Worm (Caenorhabditis elegans): ENCODE results near the gene F54C9.3.

The F54C9.3 gene

ce11 chrII:8569038-8569977, 2.7 kb upstream of the F54C9.3 start, which contains the start of the genes col-38 and rpl-5 (continued):
- TF ChIP-seq elt-2 (tag; optimal IDR thresholded peaks at IDR 0.05), result peak; percentile 72

ce11 chrII:8568234-8568969, 1.7 kb upstream of the F54C9.3 start:
- no peak for TF ChIP-seq nhr-28 (tag; optimal IDR thresholded peaks at IDR 0.05)
- TF ChIP-seq ZK546.5 (tag; optimal IDR thresholded peaks at IDR 0.05), result no peak
- no peak for TF ChIP-seq nhr-25 (tag; optimal IDR thresholded peaks at IDR 0.05)
- no peak for TF ChIP-seq nhr-23 (tag; optimal IDR thresholded peaks at IDR 0.05)
- TF ChIP-seq nfya-1 (tag; optimal IDR thresholded peaks at IDR 0.05; ENCODE audit: insufficient read depth), result no peak
- no peak for TF ChIP-seq hmg-11 (tag; optimal IDR thresholded peaks at IDR 0.05)
- no peak for TF ChIP-seq nhr-76 (tag; optimal IDR thresholded peaks at IDR 0.05)
- TF ChIP-seq jun-1 (tag; optimal IDR thresholded peaks at IDR 0.05), result no peak
- TF ChIP-seq lsy-12 (tag; optimal IDR thresholded peaks at IDR 0.05), result no peak
- TF ChIP-seq ama-1 (optimal IDR thresholded peaks at IDR 0.05), result no peak
- TF ChIP-seq nhr-237 (tag; optimal IDR thresholded peaks at IDR 0.05), result no peak
- TF ChIP-seq ceh-82 (tag; optimal IDR thresholded peaks at IDR 0.05), result no peak
- no peak for TF ChIP-seq ceh-28 (tag; optimal IDR thresholded peaks at IDR 0.05)
- TF ChIP-seq ceh-16 (tag; optimal IDR thresholded peaks at IDR 0.05), result no peak
- no peak for TF ChIP-seq lin-39 (tag; optimal IDR thresholded peaks at IDR 0.05)
- TF ChIP-seq eor-1 (tag; optimal IDR thresholded peaks at IDR 0.05), result no peak

ce11 chrII:8566039-8566438, 617 bp downstream of the F54C9.3 start, which contains the start of gene stc-1:
Gene stc-1, minus strand, starts transcription at chrII:8566139.
- TF ChIP-seq unc-39 (tag; optimal IDR thresholded peaks at IDR 0.05), result no peak
- no peak for TF ChIP-seq ceh-82 (tag; optimal IDR thresholded peaks at IDR 0.05)
- peak; percentile 1 for TF ChIP-seq ceh-28 (tag; optimal IDR thresholded peaks at IDR 0.05)
- TF ChIP-seq tbx-2 (tag; optimal IDR thresholded peaks at IDR 0.05), result no peak
- no peak for TF ChIP-seq eor-1 (tag; optimal IDR thresholded peaks at IDR 0.05)
- no peak for TF ChIP-seq aly-2 (tag; optimal IDR thresholded peaks at IDR 0.05)
- peak; percentile 55 for TF ChIP-seq nfya-1 (tag; optimal IDR thresholded peaks at IDR 0.05; ENCODE audit: insufficient read depth)
- no peak for TF ChIP-seq nhr-237 (tag; optimal IDR thresholded peaks at IDR 0.05)
- no peak for TF ChIP-seq sea-2 (GFP tag; optimal IDR thresholded peaks at IDR 0.05)
- TF ChIP-seq daf-12 (tag; optimal IDR thresholded peaks at IDR 0.05), result no peak
- TF ChIP-seq nhr-67 (tag; optimal IDR thresholded peaks at IDR 0.05), result no peak
- no peak for TF ChIP-seq nhr-43 (tag; optimal IDR thresholded peaks at IDR 0.05; ENCODE audit: poor library complexity, severe bottlenecking)
- no peak for TF ChIP-seq ZK546.5 (tag; optimal IDR thresholded peaks at IDR 0.05)
- TF ChIP-seq nhr-76 (tag; optimal IDR thresholded peaks at IDR 0.05), result no peak
- peak; percentile 51 for TF ChIP-seq lin-15B (tag; optimal IDR thresholded peaks at IDR 0.05)
- TF ChIP-seq pqm-1 (tag; optimal IDR thresholded peaks at IDR 0.05), result peak; percentile 45
- peak; percentile 25 for TF ChIP-seq elt-2 (tag; optimal IDR thresholded peaks at IDR 0.05)
- peak; percentile 52 for TF ChIP-seq pha-4 (tag; optimal IDR thresholded peaks at IDR 0.05)
- no peak for TF ChIP-seq nhr-25 (tag; optimal IDR thresholded peaks at IDR 0.05)
- TF ChIP-seq ztf-11 (tag; optimal IDR thresholded peaks at IDR 0.05), result no peak
- no peak for TF ChIP-seq egl-27 (tag; optimal IDR thresholded peaks at IDR 0.05)
- TF ChIP-seq ama-1 (optimal IDR thresholded peaks at IDR 0.05), result no peak
- no peak for TF ChIP-seq snpc-4 (tag; optimal IDR thresholded peaks at IDR 0.05)

- TF ChIP-seq sea-2 (GFP tag; optimal IDR thresholded peaks at IDR 0.05), result no peak
- TF ChIP-seq nhr-43 (tag; optimal IDR thresholded peaks at IDR 0.05; ENCODE audit: poor library complexity, severe bottlenecking), result no peak
- TF ChIP-seq nhr-12 (tag; optimal IDR thresholded peaks at IDR 0.05), result no peak
- no peak for TF ChIP-seq egl-5 (tag; optimal IDR thresholded peaks at IDR 0.05)
- no peak for TF ChIP-seq nhr-28 (tag; optimal IDR thresholded peaks at IDR 0.05)
- no peak for TF ChIP-seq elt-3 (tag; optimal IDR thresholded peaks at IDR 0.05)
- no peak for TF ChIP-seq fkh-2 (tag; optimal IDR thresholded peaks at IDR 0.05)
- no peak for TF ChIP-seq elt-2 (tag; optimal IDR thresholded peaks at IDR 0.05)
- TF ChIP-seq lsy-12 (tag; optimal IDR thresholded peaks at IDR 0.05), result no peak
- TF ChIP-seq nhr-237 (tag; optimal IDR thresholded peaks at IDR 0.05), result no peak
- no peak for TF ChIP-seq unc-39 (tag; optimal IDR thresholded peaks at IDR 0.05)
- no peak for TF ChIP-seq jun-1 (tag; optimal IDR thresholded peaks at IDR 0.05)
Observed at ce11 chrII:8562002-8562401, 4.7 kb downstream of the F54C9.3 start, which contains the start of gene F54C9.14. Gene F54C9.14, plus strand, starts transcription at chrII:8562302.
